Worm (Caenorhabditis elegans) whole organism, young adult: ENCODE results near the gene T02C5.1.

Source experiments
- C17E4.6 ChIP-seq: fragments of 200-800 bp; sonication (Bioruptor generic); IDR thresholded peaks from 2 replicates; pipeline ENCODE4 v1.3.6; 2022; ENCODE audit warnings: missing genetic modification reagents, missing genetic modification characterization, missing compliant biosample characterization
- F10E7.11 ChIP-seq: sonication (generic microtip); optimal IDR thresholded peaks from 2 replicates; lab custom pipeline; 2017; ENCODE audit warnings: mild to moderate bottlenecking, missing genetic modification characterization, moderate library complexity, missing compliant biosample characterization
- Y67H2A.10 ChIP-seq: fragments of 200-800 bp; sonication (Bioruptor generic); conservative IDR thresholded peaks from 2 replicates; pipeline ENCODE4 v1.3.6; 2022; ENCODE audit warnings: missing genetic modification reagents, missing genetic modification characterization, missing compliant biosample characterization
- egrh-3 ChIP-seq: fragments of 200-800 bp; sonication (Bioruptor generic); IDR thresholded peaks from 2 replicates; pipeline ENCODE4 v1.3.6; 2022; ENCODE audit warnings: missing genetic modification reagents, missing genetic modification characterization, missing compliant biosample characterization
- lin-26 ChIP-seq: fragments of 200-800 bp; sonication (Bioruptor generic); IDR thresholded peaks from 2 replicates; pipeline ENCODE4 v1.3.6; 2022; ENCODE audit warnings: missing genetic modification reagents, missing genetic modification characterization, missing compliant biosample characterization
- mcd-1 ChIP-seq: fragments of 200-800 bp; sonication (Bioruptor generic); IDR thresholded peaks from 2 replicates; pipeline ENCODE4 v1.3.6; 2022; ENCODE audit warnings: missing genetic modification reagents, missing genetic modification characterization, missing compliant biosample characterization

Gene T02C5.1

ce11 chrX:2731416-2731815 is 36.7 kb downstream of the T02C5.1 start:
- TF ChIP-seq lin-26 (GFP tag; lab: Robert Waterston, UW) (0 out of 2 replicates have a peak, but pooled peaks have one; percentile 51), C17E4.6 (0 out of 2 replicates have a peak, but pooled peaks have one; percentile 20), egrh-3 (GFP tag; lab: Robert Waterston, UW) (peak; percentile 95), mcd-1 (GFP tag; lab: Robert Waterston, UW) (peak; percentile 24; the same call in 1 of the 2 replicates), Y67H2A.10 (GFP tag; lab: Robert Waterston, UW) (no peak), F10E7.11 (tag; lab: Kevin White, UChicago) (peak; percentile 56)
- TF ChIP-seq, all 124 proteins: peak for 5
